Fruit fly (Drosophila melanogaster) whole organism, prepupa: Measurements from ENCODE around the gene CG15546.

Experiments used
- Blimp-1 ChIP-seq: fragments of 200-800 bp; sonication (Bioruptor generic); optimal IDR thresholded peaks from 3 replicates; lab custom pipeline; 2017; ENCODE audit warnings: missing biosample characterization, missing genetic modification characterization, mild to moderate bottlenecking, moderate library complexity, missing genetic modification reagents
- CG10631 ChIP-seq: fragments of 200-800 bp; sonication (Bioruptor generic); optimal IDR thresholded peaks from 2 replicates; lab custom pipeline; 2016; ENCODE audit warnings: missing biosample characterization, missing genetic modification characterization
- CG11294 ChIP-seq: fragments of 200-800 bp; sonication (Bioruptor generic); IDR thresholded peaks from 2 replicates; pipeline ENCODE4 v1.3.6; 2022; ENCODE audit warnings: missing biosample characterization, missing genetic modification characterization
- CG11762 ChIP-seq: fragments of 200-800 bp; sonication (Bioruptor generic); optimal IDR thresholded peaks from 3 replicates; lab custom pipeline; 2016; ENCODE audit warnings: missing biosample characterization, missing genetic modification characterization; ENCODE audit not compliant: insufficient read depth
- CG11902 ChIP-seq: fragments of 200-800 bp; sonication (Bioruptor generic); optimal IDR thresholded peaks from 3 replicates; lab custom pipeline; 2016; ENCODE audit warnings: missing biosample characterization, missing genetic modification characterization
- CG15336 ChIP-seq: fragments of 200-800 bp; sonication (Bioruptor generic); IDR thresholded peaks from 2 replicates; pipeline ENCODE4 v1.3.6; 2022; ENCODE audit warnings: missing biosample characterization, missing genetic modification characterization
- CG1621 ChIP-seq: fragments of 200-800 bp; sonication (Bioruptor generic); optimal IDR thresholded peaks from 3 replicates; lab custom pipeline; 2018; ENCODE audit warnings: missing biosample characterization, mild to moderate bottlenecking, missing genetic modification characterization
- CG31627 ChIP-seq: fragments of 200-800 bp; sonication (Bioruptor generic); optimal IDR thresholded peaks from 3 replicates; lab custom pipeline; 2016; ENCODE audit warnings: missing biosample characterization, missing genetic modification characterization
- CG32006 ChIP-seq: fragments of 200-800 bp; sonication (Bioruptor generic); optimal IDR thresholded peaks from 3 replicates; lab custom pipeline; 2017; ENCODE audit warnings: missing biosample characterization, mild to moderate bottlenecking, missing genetic modification characterization
- CG34406 ChIP-seq: fragments of 200-800 bp; sonication (Bioruptor generic); optimal IDR thresholded peaks from 3 replicates; lab custom pipeline; 2016; ENCODE audit warnings: missing biosample characterization, missing genetic modification characterization
- CG4318 ChIP-seq: fragments of 200-800 bp; sonication (Bioruptor generic); optimal IDR thresholded peaks from 3 replicates; lab custom pipeline; 2017; ENCODE audit warnings: missing biosample characterization, mild to moderate bottlenecking, missing genetic modification characterization
- CG6163 ChIP-seq: fragments of 200-800 bp; sonication (Bioruptor generic); IDR thresholded peaks from 3 replicates; pipeline ENCODE4 v1.3.6; 2022; ENCODE audit warnings: missing biosample characterization, missing genetic modification characterization
- CG6276 ChIP-seq: fragments of 200-800 bp; sonication (Bioruptor generic); optimal IDR thresholded peaks from 2 replicates; lab custom pipeline; 2017; ENCODE audit warnings: missing biosample characterization, mild to moderate bottlenecking, missing genetic modification characterization
- CG6792 ChIP-seq: fragments of 200-800 bp; sonication (Bioruptor generic); optimal IDR thresholded peaks from 3 replicates; lab custom pipeline; 2016; ENCODE audit warnings: missing biosample characterization, missing genetic modification characterization
- CG8119 ChIP-seq: fragments of 200-800 bp; sonication (Bioruptor generic); IDR thresholded peaks from 3 replicates; pipeline ENCODE4 v1.3.6; 2022; ENCODE audit warnings: missing biosample characterization, missing genetic modification characterization
- CG8319 ChIP-seq: fragments of 200-800 bp; sonication (Bioruptor generic); optimal IDR thresholded peaks from 3 replicates; lab custom pipeline; 2016; ENCODE audit warnings: missing biosample characterization, missing genetic modification characterization
- CG8632 ChIP-seq: fragments of 200-800 bp; sonication (Bioruptor generic); optimal IDR thresholded peaks from 3 replicates; lab custom pipeline; 2016; ENCODE audit warnings: missing biosample characterization, missing genetic modification characterization
- CG9139 ChIP-seq: fragments of 200-800 bp; sonication (Bioruptor generic); optimal IDR thresholded peaks from 3 replicates; lab custom pipeline; 2017; ENCODE audit warnings: missing biosample characterization, mild to moderate bottlenecking, missing genetic modification characterization
- Eip75B ChIP-seq: fragments of 200-800 bp; sonication (Bioruptor generic); optimal IDR thresholded peaks from 3 replicates; lab custom pipeline; 2016; ENCODE audit warnings: missing biosample characterization, missing genetic modification characterization
- Eip78C ChIP-seq: fragments of 200-800 bp; sonication (Bioruptor generic); peaks from one replicate; lab custom pipeline; 2016; ENCODE audit warnings: missing biosample characterization, missing genetic modification characterization
- Eip93F ChIP-seq: fragments of 200-800 bp; sonication (Bioruptor generic); optimal IDR thresholded peaks from 2 replicates; lab custom pipeline; 2016; ENCODE audit warnings: missing biosample characterization, mild to moderate bottlenecking, missing genetic modification characterization
- Gug ChIP-seq: fragments of 200-800 bp; sonication (Bioruptor generic); IDR thresholded peaks from 2 replicates; pipeline ENCODE4 v1.3.6; 2022; ENCODE audit warnings: missing biosample characterization, missing genetic modification characterization
- Hr39 ChIP-seq: fragments of 200-800 bp; sonication (Bioruptor generic); optimal IDR thresholded peaks from 2 replicates; lab custom pipeline; 2016; ENCODE audit warnings: missing biosample characterization, missing genetic modification characterization
- Hr4 ChIP-seq: fragments of 200-800 bp; sonication (Bioruptor generic); optimal IDR thresholded peaks from 3 replicates; lab custom pipeline; 2016; ENCODE audit warnings: missing biosample characterization, missing genetic modification characterization
- Lpt ChIP-seq: fragments of 200-800 bp; sonication (Bioruptor generic); optimal IDR thresholded peaks from 3 replicates; lab custom pipeline; 2016; ENCODE audit warnings: missing biosample characterization, missing genetic modification characterization
- Sox14 ChIP-seq: fragments of 200-800 bp; sonication (Bioruptor generic); optimal IDR thresholded peaks from 3 replicates; lab custom pipeline; 2016; ENCODE audit warnings: missing biosample characterization, missing genetic modification characterization
- acj6 ChIP-seq: fragments of 200-800 bp; sonication (Bioruptor generic); optimal IDR thresholded peaks from 3 replicates; lab custom pipeline; 2016; ENCODE audit warnings: missing biosample characterization, missing genetic modification characterization
- cyc ChIP-seq: fragments of 200-800 bp; sonication (Bioruptor generic); optimal IDR thresholded peaks from 3 replicates; lab custom pipeline; 2016; ENCODE audit warnings: missing biosample characterization, missing genetic modification characterization
- eg ChIP-seq: fragments of 200-800 bp; sonication (Bioruptor generic); IDR thresholded peaks from 3 replicates; pipeline ENCODE4 v1.3.6; 2022; ENCODE audit warnings: missing biosample characterization, missing genetic modification characterization
- esn ChIP-seq: fragments of 200-800 bp; sonication (Bioruptor generic); optimal IDR thresholded peaks from 2 replicates; lab custom pipeline; 2016; ENCODE audit warnings: missing biosample characterization, mild to moderate bottlenecking, missing genetic modification characterization, moderate library complexity
- fkh ChIP-seq: fragments of 200-800 bp; sonication (Bioruptor generic); optimal IDR thresholded peaks from 3 replicates; lab custom pipeline; 2017; ENCODE audit warnings: missing biosample characterization, mild to moderate bottlenecking, missing genetic modification characterization, moderate library complexity
- lz ChIP-seq: fragments of 200-800 bp; sonication (Bioruptor generic); optimal IDR thresholded peaks from 3 replicates; lab custom pipeline; 2016; ENCODE audit warnings: missing biosample characterization, missing genetic modification characterization
- net ChIP-seq: fragments of 200-800 bp; sonication (Bioruptor generic); optimal IDR thresholded peaks from 3 replicates; lab custom pipeline; 2016; ENCODE audit warnings: missing biosample characterization, missing genetic modification characterization
- svp ChIP-seq: fragments of 200-800 bp; sonication (Bioruptor generic); peaks from one replicate; lab custom pipeline; 2016; ENCODE audit warnings: missing biosample characterization, missing genetic modification characterization
- topi ChIP-seq: fragments of 200-800 bp; sonication (Bioruptor generic); optimal IDR thresholded peaks from 3 replicates; lab custom pipeline; 2016; ENCODE audit warnings: missing biosample characterization, missing genetic modification characterization
- vri ChIP-seq: fragments of 200-800 bp; sonication (Bioruptor generic); optimal IDR thresholded peaks from 3 replicates; lab custom pipeline; 2016; ENCODE audit warnings: missing biosample characterization, mild to moderate bottlenecking, missing genetic modification characterization

CG15546 gene

dm6 chr3R:30874679-30875078 lies 1.3 kb downstream of the CG15546 start (continued):
- TF ChIP-seq Lpt (peak; percentile 13), CG31627 (GFP tag; lab: Kevin White, UChicago) (no peak), CG34406 (GFP tag; lab: Kevin White, UChicago) (no peak), fkh (GFP tag; lab: Kevin White, UChicago) (no peak), Sox14 (GFP tag; lab: Kevin White, UChicago) (no peak), CG8119 (GFP tag; lab: Robert Waterston, UW) (0 out of 3 replicates have a peak, but pooled peaks have one; percentile 44), CG11762 (GFP tag; lab: Kevin White, UChicago) (no peak), net (GFP tag; lab: Kevin White, UChicago) (no peak), svp (GFP tag; lab: Kevin White, UChicago) (no peak), CG10631 (GFP tag; lab: Kevin White, UChicago) (no peak), Gug (GFP tag; lab: Robert Waterston, UW) (no peak; the same call in 1 of the 2 replicates), CG11294 (GFP tag; lab: Robert Waterston, UW) (0 out of 2 replicates have a peak, but pooled peaks have one; percentile 9)

DNA sequence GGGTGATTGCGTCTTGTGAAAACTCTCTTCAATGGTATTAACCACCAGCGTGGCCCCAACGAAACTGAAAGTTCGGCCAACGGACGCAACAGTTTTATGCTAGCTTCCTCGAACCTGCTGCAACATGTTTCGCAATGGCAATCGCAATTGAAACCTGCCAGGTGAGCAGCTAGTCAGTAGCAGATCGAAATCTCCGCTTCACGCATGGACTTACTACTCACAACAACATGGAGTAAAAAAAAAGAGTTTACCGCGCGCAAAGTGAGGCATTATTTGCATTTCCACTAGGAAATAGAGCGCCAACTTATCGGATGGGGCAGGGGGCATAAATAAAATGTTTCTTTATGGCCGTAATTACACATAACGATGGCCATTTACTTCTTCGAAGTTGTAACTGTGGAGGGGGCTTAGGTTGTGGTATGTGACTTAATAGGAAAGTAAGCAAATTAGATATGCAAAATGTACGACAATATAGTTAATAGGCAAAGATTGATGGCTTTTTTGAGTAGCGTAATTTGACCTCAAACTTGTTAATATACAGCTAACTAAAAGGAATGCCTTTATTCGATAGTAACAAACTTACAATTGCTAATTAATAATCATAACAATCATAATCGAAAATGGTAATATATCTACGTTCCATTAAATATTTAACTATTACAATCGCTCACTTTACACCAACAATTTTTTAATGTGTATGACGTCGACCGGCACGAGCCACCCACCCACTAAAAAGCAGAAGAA lies 3.5 kb downstream of the CG15546 start, which contains the start of gene CG15545:
TSS of gene CG15545 (minus strand) at position 51 of the 744 bp plus-strand sequence.
- TF ChIP-seq CG32006 (GFP tag; lab: Kevin White, UChicago) (peak; percentile 73), CG1621 (tag; lab: Kevin White, UChicago) (no peak), CG9139 (GFP tag; lab: Kevin White, UChicago) (no peak), Eip75B (GFP tag; lab: Kevin White, UChicago) (no peak), CG4318 (GFP tag; lab: Kevin White, UChicago) (peak; percentile 48), CG11762 (GFP tag; lab: Kevin White, UChicago) (no peak), Blimp-1 (no peak), Hr4 (peak; percentile 75), acj6 (GFP tag; lab: Kevin White, UChicago) (no peak), CG31627 (GFP tag; lab: Kevin White, UChicago) (no peak), CG15336 (GFP tag; lab: Robert Waterston, UW) (peak; percentile 34; the same call in 1 of the 2 replicates), Lpt (peak; percentile 44), CG8119 (GFP tag; lab: Robert Waterston, UW) (peak; percentile 64; the same call in 2 of the 3 replicates), fkh (GFP tag; lab: Kevin White, UChicago) (no peak), topi (GFP tag; lab: Kevin White, UChicago) (no peak), CG6163 (GFP tag; lab: Robert Waterston, UW) (peak; percentile 24; the same call in 1 of the 3 replicates), cyc (GFP tag; lab: Kevin White, UChicago) (no peak), Sox14 (GFP tag; lab: Kevin White, UChicago) (peak; percentile 9), CG6276 (GFP tag; lab: Kevin White, UChicago) (peak; percentile 59), CG11902 (GFP tag; lab: Kevin White, UChicago) (no peak), CG8319 (GFP tag; lab: Kevin White, UChicago) (no peak), vri (GFP tag; lab: Kevin White, UChicago) (no peak), CG11294 (GFP tag; lab: Robert Waterston, UW) (no peak), lz (GFP tag; lab: Kevin White, UChicago) (no peak), svp (GFP tag; lab: Kevin White, UChicago) (peak; percentile 25), esn (GFP tag; lab: Kevin White, UChicago) (no peak), CG8632 (GFP tag; lab: Kevin White, UChicago) (no peak), Eip78C (peak; percentile 68), CG10631 (GFP tag; lab: Kevin White, UChicago) (no peak)
- TF ChIP-seq, all 60 proteins: peak for 11

DNA sequence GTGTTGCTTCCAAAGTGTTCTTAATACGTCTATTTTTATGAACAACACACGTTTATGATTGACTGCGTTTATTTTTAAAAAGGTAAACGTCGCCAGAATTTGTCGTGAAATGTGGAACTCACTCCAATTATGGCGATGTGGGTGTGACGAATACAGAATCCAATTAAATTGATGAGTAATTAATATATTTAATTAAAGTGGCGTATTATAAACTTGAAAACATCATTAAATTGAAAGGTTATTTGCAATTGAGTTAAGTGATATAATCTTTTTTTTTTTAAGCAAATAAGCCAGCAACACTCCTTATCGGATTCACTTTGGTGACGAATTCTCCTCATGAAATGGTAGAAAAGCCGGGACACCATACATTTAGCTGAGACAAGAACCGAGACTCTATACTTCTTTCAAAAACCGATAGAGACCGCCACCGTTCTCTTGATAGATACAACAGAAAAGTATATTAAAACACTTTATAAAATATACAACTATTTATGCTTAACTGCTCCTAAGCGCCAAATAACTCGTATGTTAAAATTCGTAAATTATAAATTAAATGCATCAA lies 5.6 kb downstream of the CG15546 start:
- TF ChIP-seq Eip93F (GFP tag; lab: Kevin White, UChicago) (no peak), Hr4 (no peak), Hr39 (GFP tag; lab: Kevin White, UChicago) (no peak), CG11902 (GFP tag; lab: Kevin White, UChicago) (no peak), eg (GFP tag; lab: Robert Waterston, UW) (no peak), Eip78C (peak; percentile 54), CG6792 (GFP tag; lab: Kevin White, UChicago) (no peak)
